Fruit fly (Drosophila melanogaster) whole organism, embryonic: ENCODE measurements around the gene hry.

Source experiments
- Blimp-1 ChIP-seq: fragments of 200-800 bp; sonication (Bioruptor generic); optimal IDR thresholded peaks from 3 replicates; lab custom pipeline; 2018; ENCODE audit warnings: missing biosample characterization, missing genetic modification characterization, mild to moderate bottlenecking, moderate library complexity, missing genetic modification reagents
- CG10209 ChIP-seq: fragments of 200-800 bp; sonication (Bioruptor generic); optimal IDR thresholded peaks from 3 replicates; lab custom pipeline; 2017; ENCODE audit warnings: missing biosample characterization, mild to moderate bottlenecking, missing genetic modification characterization, missing genetic modification reagents
- CG10366 ChIP-seq: fragments of 200-800 bp; sonication (Bioruptor generic); IDR thresholded peaks from 2 replicates; pipeline ENCODE4 v1.3.6; 2022; ENCODE audit warnings: missing biosample characterization, missing genetic modification characterization
- CG10462 ChIP-seq: fragments of 200-800 bp; sonication (Bioruptor generic); optimal IDR thresholded peaks from 2 replicates; lab custom pipeline; 2016; ENCODE audit warnings: missing biosample characterization, missing genetic modification characterization
- CG11504 ChIP-seq: fragments of 200-800 bp; sonication (Bioruptor generic); optimal IDR thresholded peaks from 3 replicates; lab custom pipeline; 2019; ENCODE audit warnings: missing biosample characterization, mild to moderate bottlenecking, missing genetic modification characterization, moderate library complexity
- CG11695 ChIP-seq: fragments of 200-800 bp; sonication (Bioruptor generic); IDR thresholded peaks from 3 replicates; pipeline ENCODE4 v1.3.6; 2022; ENCODE audit warnings: missing biosample characterization, missing genetic modification characterization
- CG12219 ChIP-seq: fragments of 200-800 bp; sonication (Bioruptor generic); optimal IDR thresholded peaks from 3 replicates; lab custom pipeline; 2018; ENCODE audit warnings: missing biosample characterization, mild to moderate bottlenecking, missing genetic modification characterization
- CG13296 ChIP-seq: fragments of 200-800 bp; sonication (Bioruptor generic); optimal IDR thresholded peaks from 3 replicates; lab custom pipeline; 2018; ENCODE audit warnings: missing biosample characterization, mild to moderate bottlenecking, missing genetic modification characterization
- CG17361 ChIP-seq: fragments of 200-800 bp; sonication (Bioruptor generic); IDR thresholded peaks from 3 replicates; pipeline ENCODE4 v1.3.6; 2022; ENCODE audit warnings: missing biosample characterization, missing genetic modification characterization
- CG17829 ChIP-seq: fragments of 200-800 bp; optimal IDR thresholded peaks from 2 replicates; lab custom pipeline; 2019; ENCODE audit warnings: missing biosample characterization, mild to moderate bottlenecking, missing genetic modification characterization, moderate library complexity
- CG18262 ChIP-seq: fragments of 200-800 bp; optimal IDR thresholded peaks from 3 replicates; lab custom pipeline; 2019; ENCODE audit warnings: missing biosample characterization, mild to moderate bottlenecking, missing genetic modification characterization, moderate library complexity
- CG2712 ChIP-seq: fragments of 200-800 bp; optimal IDR thresholded peaks from 3 replicates; lab custom pipeline; 2019; ENCODE audit warnings: missing biosample characterization, mild to moderate bottlenecking, missing genetic modification characterization, moderate library complexity
- CG30020 ChIP-seq: fragments of 200-800 bp; optimal IDR thresholded peaks from 2 replicates; lab custom pipeline; 2019; ENCODE audit warnings: missing biosample characterization, mild to moderate bottlenecking, missing genetic modification characterization, moderate library complexity
- CG34376 ChIP-seq: fragments of 200-800 bp; sonication (Bioruptor generic); optimal IDR thresholded peaks from 2 replicates; lab custom pipeline; 2018; ENCODE audit warnings: missing biosample characterization, mild to moderate bottlenecking, missing genetic modification characterization
- CG5180 ChIP-seq: fragments of 200-800 bp; sonication (Bioruptor generic); optimal IDR thresholded peaks from 3 replicates; lab custom pipeline; 2017; ENCODE audit warnings: missing biosample characterization, missing genetic modification characterization, mild to moderate bottlenecking, moderate library complexity, missing genetic modification reagents
- CG6854 ChIP-seq: fragments of 200-800 bp; sonication (Bioruptor generic); optimal IDR thresholded peaks from 3 replicates; lab custom pipeline; 2017; ENCODE audit warnings: missing biosample characterization, mild to moderate bottlenecking, missing genetic modification characterization
- CG7745 ChIP-seq: fragments of 200-800 bp; sonication (Bioruptor generic); optimal IDR thresholded peaks from 2 replicates; lab custom pipeline; 2018; ENCODE audit warnings: missing biosample characterization, mild to moderate bottlenecking, missing genetic modification characterization, moderate library complexity
- CG7928 ChIP-seq: fragments of 200-800 bp; sonication (Bioruptor generic); optimal IDR thresholded peaks from 2 replicates; lab custom pipeline; 2017; ENCODE audit warnings: missing biosample characterization, mild to moderate bottlenecking, missing genetic modification characterization
- CG9817 ChIP-seq: fragments of 200-800 bp; sonication (Bioruptor generic); optimal IDR thresholded peaks from 2 replicates; lab custom pipeline; 2018; ENCODE audit warnings: missing biosample characterization, mild to moderate bottlenecking, missing genetic modification characterization, moderate library complexity
- CG9876 ChIP-seq: fragments of 200-800 bp; sonication (Bioruptor generic); optimal IDR thresholded peaks from 2 replicates; lab custom pipeline; 2016; ENCODE audit warnings: missing biosample characterization, missing genetic modification characterization
- Dbx ChIP-seq: fragments of 200-800 bp; sonication (Bioruptor generic); IDR thresholded peaks from 3 replicates; pipeline ENCODE4 v1.3.6; 2022; ENCODE audit warnings: missing biosample characterization, missing genetic modification characterization
- Dip2 ChIP-seq: fragments of 200-800 bp; sonication (Bioruptor generic); IDR thresholded peaks from 2 replicates; pipeline ENCODE4 v1.3.6; 2022; ENCODE audit warnings: missing biosample characterization, missing genetic modification characterization
- HLH3B ChIP-seq: fragments of 200-800 bp; sonication (Bioruptor generic); IDR thresholded peaks from 2 replicates; pipeline ENCODE4 v1.3.6; 2022; ENCODE audit warnings: missing biosample characterization, missing genetic modification characterization
- Hey ChIP-seq: fragments of 200-800 bp; sonication (Bioruptor generic); optimal IDR thresholded peaks from 3 replicates; lab custom pipeline; 2018; ENCODE audit warnings: missing biosample characterization, mild to moderate bottlenecking, missing genetic modification characterization
- HmgZ ChIP-seq: fragments of 200-800 bp; sonication (Bioruptor generic); optimal IDR thresholded peaks from 2 replicates; lab custom pipeline; 2018; ENCODE audit warnings: missing biosample characterization, mild to moderate bottlenecking, missing genetic modification characterization
- Neu2 ChIP-seq: fragments of 200-800 bp; sonication (Bioruptor generic); optimal IDR thresholded peaks from 3 replicates; lab custom pipeline; 2016; ENCODE audit warnings: missing biosample characterization, missing genetic modification characterization, borderline replicate concordance
- Rx ChIP-seq: fragments of 200-800 bp; sonication (Bioruptor generic); IDR thresholded peaks from 2 replicates; pipeline ENCODE4 v1.3.6; 2022; ENCODE audit warnings: missing biosample characterization, missing genetic modification characterization
- Side ChIP-seq: fragments of 200-800 bp; sonication (Bioruptor generic); optimal IDR thresholded peaks from 2 replicates; lab custom pipeline; 2016; ENCODE audit warnings: missing biosample characterization, missing genetic modification characterization
- Sox102F ChIP-seq: fragments of 200-800 bp; sonication (Bioruptor generic); optimal IDR thresholded peaks from 2 replicates; lab custom pipeline; 2018; ENCODE audit warnings: missing biosample characterization, mild to moderate bottlenecking, missing genetic modification characterization, moderate library complexity
- Spps ChIP-seq: fragments of 200-800 bp; sonication (Bioruptor generic); optimal IDR thresholded peaks from 2 replicates; lab custom pipeline; 2018; ENCODE audit warnings: missing biosample characterization, mild to moderate bottlenecking, missing genetic modification characterization
- Trl ChIP-seq, 3 experiments: fragments of >200 bp in 2 of 3; fragments of 200-800 bp in 1 of 3; sonication (Bioruptor generic) in 1 of 3; optimal IDR thresholded peaks; 2 replicates in 1 of 3; 3 replicates in 2 of 3; lab custom pipeline; 2016 to 2017; ENCODE audit warnings: missing biosample characterization in 1 of 3, missing genetic modification characterization in 1 of 3
- aop ChIP-seq: fragments of 200-800 bp; sonication (Bioruptor generic); IDR thresholded peaks from 2 replicates; pipeline ENCODE4 v1.3.6; 2022; ENCODE audit warnings: missing biosample characterization, missing genetic modification characterization
- ash1 ChIP-seq: fragments of 200-800 bp; sonication (Bioruptor generic); optimal IDR thresholded peaks from 2 replicates; lab custom pipeline; 2018; ENCODE audit warnings: missing biosample characterization, mild to moderate bottlenecking, missing genetic modification characterization
- bab2 ChIP-seq: fragments of 200-800 bp; sonication (Bioruptor generic); optimal IDR thresholded peaks from 2 replicates; lab custom pipeline; 2016; ENCODE audit warnings: missing biosample characterization, missing genetic modification characterization
- chinmo ChIP-seq: fragments of 200-800 bp; sonication (Bioruptor generic); IDR thresholded peaks from 4 replicates; pipeline ENCODE4 v1.3.6; 2022; ENCODE audit warnings: missing biosample characterization, missing genetic modification characterization; ENCODE audit not compliant: partially characterized antibody
- ci ChIP-seq: fragments of 200-800 bp; sonication (Bioruptor generic); IDR thresholded peaks from 3 replicates; pipeline ENCODE4 v1.3.6; 2022; ENCODE audit warnings: missing biosample characterization, missing genetic modification characterization
- dimm ChIP-seq: fragments of 200-800 bp; sonication (Bioruptor generic); IDR thresholded peaks from 2 replicates; pipeline ENCODE4 v1.3.6; 2022; ENCODE audit warnings: missing biosample characterization, missing genetic modification characterization
- disco-r ChIP-seq: fragments of 200-800 bp; sonication (Bioruptor generic); optimal IDR thresholded peaks from 2 replicates; lab custom pipeline; 2016; ENCODE audit warnings: missing biosample characterization, missing genetic modification characterization
- fru ChIP-seq: fragments of >200 bp; optimal IDR thresholded peaks from 2 replicates; lab custom pipeline; 2017
- gro ChIP-seq: fragments of 200-800 bp; sonication (Bioruptor generic); optimal IDR thresholded peaks from 2 replicates; lab custom pipeline; 2016; ENCODE audit warnings: missing biosample characterization, missing genetic modification characterization
- lov ChIP-seq, 2 experiments: fragments of 200-800 bp in 1 of 2; fragments of >200 bp in 1 of 2; sonication (Bioruptor generic) in 1 of 2; IDR thresholded peaks in 1 of 2; optimal IDR thresholded peaks in 1 of 2; 2 replicates in 1 of 2; 3 replicates in 1 of 2; pipeline versions ENCODE4 v1.3.6 to Lab custom; 2017 to 2022; ENCODE audit warnings: missing biosample characterization in 1 of 2, missing genetic modification characterization in 1 of 2
- mirr ChIP-seq: fragments of 200-800 bp; sonication (Bioruptor generic); optimal IDR thresholded peaks from 3 replicates; lab custom pipeline; 2018; ENCODE audit warnings: missing biosample characterization, mild to moderate bottlenecking, missing genetic modification characterization
- odd ChIP-seq: fragments of 200-800 bp; sonication (Bioruptor generic); optimal IDR thresholded peaks from 2 replicates; lab custom pipeline; 2017; ENCODE audit warnings: missing biosample characterization, mild to moderate bottlenecking, missing genetic modification characterization
- pb ChIP-seq: fragments of 200-800 bp; sonication (Bioruptor generic); optimal IDR thresholded peaks from 3 replicates; lab custom pipeline; 2016; ENCODE audit warnings: missing biosample characterization, missing genetic modification characterization
- prd ChIP-seq, 3 experiments: fragments of >200 bp in 2 of 3; fragments of 200-800 bp in 1 of 3; sonication (Bioruptor generic) in 1 of 3; optimal IDR thresholded peaks in 2 of 3; IDR thresholded peaks in 1 of 3; 2 replicates in 2 of 3; 3 replicates in 1 of 3; pipeline versions ENCODE4 v1.3.6 to Lab custom; 2017 to 2022; ENCODE audit warnings: missing biosample characterization in 1 of 3, missing genetic modification characterization in 1 of 3
- tll ChIP-seq, 2 experiments: fragments of 200-800 bp in 1 of 2; fragments of >200 bp in 1 of 2; sonication (Bioruptor generic) in 1 of 2; optimal IDR thresholded peaks; 2 replicates each; lab custom pipeline; 2017 to 2019; ENCODE audit warnings: missing biosample characterization in 2 of 2, missing genetic modification characterization in 2 of 2, mild to moderate bottlenecking in 1 of 2, moderate library complexity in 1 of 2
- toy ChIP-seq: fragments of 200-800 bp; sonication (Bioruptor generic); IDR thresholded peaks from 2 replicates; pipeline ENCODE4 v1.3.6; 2022; ENCODE audit warnings: missing biosample characterization, missing genetic modification characterization
- zfh2 ChIP-seq: fragments of 200-800 bp; sonication (Bioruptor generic); optimal IDR thresholded peaks from 2 replicates; lab custom pipeline; 2016; ENCODE audit warnings: missing biosample characterization, missing genetic modification characterization

Gene hry

dm6 chr3L:8696487-8696954 lies 21.0 kb downstream of the hry start (continued):
- TF ChIP-seq CG13296 (GFP tag; lab: Kevin White, UChicago) (peak; percentile 75), CG7928 (GFP tag; lab: Kevin White, UChicago) (peak; percentile 61), ci (GFP tag; lab: Robert Waterston, UW) (peak; percentile 86), CG17361 (GFP tag; lab: Robert Waterston, UW) (peak; percentile 28; the same call in 1 of the 3 replicates), ash1 (GFP tag; lab: Kevin White, UChicago) (peak; percentile 48), CG17829 (tag; lab: Kevin White, UChicago) (peak; percentile 34), CG12219 (no peak), CG30020 (tag; lab: Kevin White, UChicago) (no peak), Blimp-1 (GFP tag; lab: Kevin White, UChicago) (peak; percentile 60), Trl (optimal IDR thresholded peaks at IDR 0.05; lab: Kevin White, UChicago) (no peak), Trl (GFP tag; optimal IDR thresholded peaks at IDR 0.05; lab: Kevin White, UChicago) (no peak), HLH3B (GFP tag; lab: Robert Waterston, UW) (peak; percentile 69; the same call in 1 of the 2 replicates), CG10209 (GFP tag; lab: Kevin White, UChicago) (peak; percentile 75), CG9876 (GFP tag; lab: Kevin White, UChicago) (no peak), prd (optimal IDR thresholded peaks at IDR 0.05; lab: Kevin White, UChicago) (no peak), prd (GFP tag; IDR thresholded peaks at IDR 0.05; lab: Robert Waterston, UW) (peak; percentile 40; the same call in 1 of the 3 replicates), Spps (tag; lab: Kevin White, UChicago) (peak; percentile 56), HmgZ (tag; lab: Kevin White, UChicago) (peak; percentile 57), pb (GFP tag; lab: Kevin White, UChicago) (no peak), Hey (tag; lab: Kevin White, UChicago) (peak; percentile 99), mirr (GFP tag; lab: Kevin White, UChicago) (peak; percentile 79), CG11504 (tag; lab: Kevin White, UChicago) (peak; percentile 48), toy (GFP tag; lab: Robert Waterston, UW) (no peak), lov (optimal IDR thresholded peaks at IDR 0.05; lab: Kevin White, UChicago) (no peak), lov (GFP tag; IDR thresholded peaks at IDR 0.05; lab: Robert Waterston, UW) (0 out of 3 replicates have a peak, but pooled peaks have one; percentile 25), Dip2 (GFP tag; lab: Robert Waterston, UW) (no peak), CG18262 (tag; lab: Kevin White, UChicago) (peak; percentile 44), CG10462 (GFP tag; lab: Kevin White, UChicago) (no peak), Side (peak; percentile 40), dimm (GFP tag; lab: Robert Waterston, UW) (0 out of 2 replicates have a peak, but pooled peaks have one; percentile 28), bab2 (GFP tag; lab: Kevin White, UChicago) (peak; percentile 40), chinmo (GFP tag; lab: Robert Waterston, UW) (peak; percentile 95), odd (GFP tag; lab: Kevin White, UChicago) (peak; percentile 81), Sox102F (GFP tag; lab: Kevin White, UChicago) (peak; percentile 55), CG9817 (tag; lab: Kevin White, UChicago) (peak; percentile 9), CG11695 (GFP tag; lab: Robert Waterston, UW) (peak; percentile 51; the same call in 1 of the 3 replicates), CG5180 (GFP tag; lab: Kevin White, UChicago) (peak; percentile 70), CG10366 (peak; percentile 39; the same call in 1 of the 2 replicates), disco-r (GFP tag; lab: Kevin White, UChicago) (no peak), zfh2 (GFP tag; lab: Kevin White, UChicago) (no peak), aop (0 out of 2 replicates have a peak, but pooled peaks have one; percentile 3), Rx (GFP tag; lab: Robert Waterston, UW) (peak; percentile 7; the same call in 1 of the 2 replicates), CG6854 (peak; percentile 70), CG2712 (tag; lab: Kevin White, UChicago) (peak; percentile 50), tll (GFP tag; optimal IDR thresholded peaks at IDR 0.05; lab: Kevin White, UChicago) (no peak), gro (GFP tag; lab: Kevin White, UChicago) (peak; percentile 77), CG7745 (tag; lab: Kevin White, UChicago) (peak; percentile 15), fru (lab: Kevin White, UChicago) (no peak), CG34376 (GFP tag; lab: Kevin White, UChicago) (peak; percentile 87), Dbx (GFP tag; lab: Robert Waterston, UW) (peak; percentile 56; the same call in 2 of the 3 replicates), Neu2 (GFP tag; lab: Kevin White, UChicago) (no peak)
